Fruit fly (Drosophila melanogaster) whole organism, embryonic: ENCODE data around the gene Traf-like.

Experiments
- B-H1 ChIP-seq: fragments of 200-800 bp; sonication (Bioruptor generic); IDR thresholded peaks from 3 replicates; pipeline ENCODE4 v1.3.6; 2022; ENCODE audit warnings: missing biosample characterization, missing genetic modification characterization
- Blimp-1 ChIP-seq: fragments of 200-800 bp; sonication (Bioruptor generic); optimal IDR thresholded peaks from 3 replicates; lab custom pipeline; 2018; ENCODE audit warnings: missing biosample characterization, missing genetic modification characterization, mild to moderate bottlenecking, moderate library complexity, missing genetic modification reagents
- CG10565 ChIP-seq: fragments of 200-800 bp; sonication (Bioruptor generic); optimal IDR thresholded peaks from 3 replicates; lab custom pipeline; 2016; ENCODE audit warnings: missing biosample characterization, mild to moderate bottlenecking, missing genetic modification characterization
- CG10979 ChIP-seq: fragments of 200-800 bp; sonication (Bioruptor generic); optimal IDR thresholded peaks from 2 replicates; lab custom pipeline; 2018; ENCODE audit warnings: missing biosample characterization, mild to moderate bottlenecking, missing genetic modification characterization, moderate library complexity
- CG11093 ChIP-seq: fragments of 200-800 bp; sonication (Bioruptor generic); IDR thresholded peaks from 3 replicates; pipeline ENCODE4 v1.3.6; 2022; ENCODE audit warnings: missing biosample characterization, missing genetic modification characterization
- CG12104 ChIP-seq: fragments of 200-800 bp; sonication (Bioruptor generic); optimal IDR thresholded peaks from 3 replicates; lab custom pipeline; 2016; ENCODE audit warnings: missing biosample characterization, missing genetic modification characterization
- CG12744 ChIP-seq: fragments of 200-800 bp; sonication (Bioruptor generic); optimal IDR thresholded peaks from 2 replicates; lab custom pipeline; 2016; ENCODE audit warnings: missing biosample characterization, missing genetic modification characterization
- CG13894 ChIP-seq: fragments of 200-800 bp; sonication (Bioruptor generic); optimal IDR thresholded peaks from 3 replicates; lab custom pipeline; 2018; ENCODE audit warnings: missing biosample characterization, mild to moderate bottlenecking, missing genetic modification characterization, moderate library complexity
- CG1603 ChIP-seq: fragments of 200-800 bp; sonication (Bioruptor generic); optimal IDR thresholded peaks from 2 replicates; lab custom pipeline; 2019; ENCODE audit warnings: missing biosample characterization, mild to moderate bottlenecking, missing genetic modification characterization, moderate library complexity
- CG17829 ChIP-seq: fragments of 200-800 bp; optimal IDR thresholded peaks from 2 replicates; lab custom pipeline; 2019; ENCODE audit warnings: missing biosample characterization, mild to moderate bottlenecking, missing genetic modification characterization, moderate library complexity
- CG1832 ChIP-seq: fragments of 200-800 bp; sonication (Bioruptor generic); optimal IDR thresholded peaks from 2 replicates; lab custom pipeline; 2017; ENCODE audit warnings: missing biosample characterization, mild to moderate bottlenecking, missing genetic modification characterization, inconsistent platforms
- CG2116 ChIP-seq: fragments of 200-800 bp; sonication (Bioruptor generic); optimal IDR thresholded peaks from 3 replicates; lab custom pipeline; 2018; ENCODE audit warnings: missing biosample characterization, mild to moderate bottlenecking, missing genetic modification characterization
- CG31224 ChIP-seq: fragments of 200-800 bp; sonication (Bioruptor generic); IDR thresholded peaks from 2 replicates; pipeline ENCODE4 v1.3.6; 2022; ENCODE audit warnings: missing biosample characterization, missing genetic modification characterization
- CG31365 ChIP-seq: fragments of 200-800 bp; sonication (Bioruptor generic); optimal IDR thresholded peaks from 2 replicates; lab custom pipeline; 2018; ENCODE audit warnings: missing biosample characterization, mild to moderate bottlenecking, missing genetic modification characterization
- CG34376 ChIP-seq: fragments of 200-800 bp; sonication (Bioruptor generic); optimal IDR thresholded peaks from 2 replicates; lab custom pipeline; 2018; ENCODE audit warnings: missing biosample characterization, mild to moderate bottlenecking, missing genetic modification characterization
- CG6254 ChIP-seq: fragments of 200-800 bp; sonication (Bioruptor generic); optimal IDR thresholded peaks from 3 replicates; lab custom pipeline; 2017; ENCODE audit warnings: mild to moderate bottlenecking, missing biosample characterization, missing genetic modification reagents, missing genetic modification characterization
- CG8388 ChIP-seq: fragments of 200-800 bp; sonication (Bioruptor generic); optimal IDR thresholded peaks from 2 replicates; lab custom pipeline; 2019; ENCODE audit warnings: missing biosample characterization, mild to moderate bottlenecking, missing genetic modification characterization, moderate library complexity
- CG9817 ChIP-seq: fragments of 200-800 bp; sonication (Bioruptor generic); optimal IDR thresholded peaks from 2 replicates; lab custom pipeline; 2018; ENCODE audit warnings: missing biosample characterization, mild to moderate bottlenecking, missing genetic modification characterization, moderate library complexity
- CHES-1-like ChIP-seq: fragments of 200-800 bp; sonication (Bioruptor generic); optimal IDR thresholded peaks from 2 replicates; lab custom pipeline; 2016; ENCODE audit warnings: missing biosample characterization, missing genetic modification characterization
- Dip3 ChIP-seq: fragments of 200-800 bp; sonication (Bioruptor generic); optimal IDR thresholded peaks from 3 replicates; lab custom pipeline; 2016; ENCODE audit warnings: missing biosample characterization, missing genetic modification characterization
- Eip74EF ChIP-seq, 2 experiments: fragments of 200-800 bp in 1 of 2; fragments of >200 bp in 1 of 2; sonication (Bioruptor generic) in 1 of 2; optimal IDR thresholded peaks; 2 replicates each; lab custom pipeline; 2017 to 2019; ENCODE audit warnings: missing biosample characterization in 2 of 2, missing genetic modification characterization in 2 of 2, mild to moderate bottlenecking in 1 of 2, moderate library complexity in 1 of 2
- Ets65A ChIP-seq: fragments of 200-800 bp; sonication (Bioruptor generic); peaks from one replicate; lab custom pipeline; 2016; ENCODE audit warnings: missing biosample characterization, missing genetic modification characterization
- Gsc ChIP-seq: fragments of 200-800 bp; sonication (Bioruptor generic); IDR thresholded peaks from 2 replicates; pipeline ENCODE4 v1.3.6; 2022; ENCODE audit warnings: missing biosample characterization, missing genetic modification characterization
- Gug ChIP-seq: fragments of 200-800 bp; sonication (Bioruptor generic); IDR thresholded peaks from 4 replicates; pipeline ENCODE4 v1.3.6; 2022; ENCODE audit warnings: missing biosample characterization, missing genetic modification characterization
- Oaz ChIP-seq: fragments of 200-800 bp; sonication (Bioruptor generic); IDR thresholded peaks from 2 replicates; pipeline ENCODE4 v1.3.6; 2022; ENCODE audit warnings: missing biosample characterization, missing genetic modification characterization
- Opbp ChIP-seq: fragments of 200-800 bp; sonication (Bioruptor generic); IDR thresholded peaks from 3 replicates; pipeline ENCODE4 v1.3.6; 2022; ENCODE audit warnings: missing biosample characterization, missing genetic modification characterization; ENCODE audit not compliant: partially characterized antibody
- Ravus ChIP-seq: fragments of 200-800 bp; sonication (Bioruptor generic); IDR thresholded peaks from 2 replicates; pipeline ENCODE4 v1.3.6; 2022; ENCODE audit warnings: missing biosample characterization, missing genetic modification characterization
- Xrp1 ChIP-seq: fragments of 200-800 bp; sonication (Bioruptor generic); IDR thresholded peaks from 2 replicates; pipeline ENCODE4 v1.3.6; 2022; ENCODE audit warnings: missing biosample characterization, missing genetic modification characterization
- ac ChIP-seq: fragments of 200-800 bp; sonication (Bioruptor generic); optimal IDR thresholded peaks from 3 replicates; lab custom pipeline; 2017; ENCODE audit warnings: missing biosample characterization, mild to moderate bottlenecking, missing genetic modification characterization
- crc ChIP-seq: fragments of 200-800 bp; sonication (Bioruptor generic); optimal IDR thresholded peaks from 2 replicates; lab custom pipeline; 2016; ENCODE audit warnings: missing biosample characterization, missing genetic modification characterization
- dati ChIP-seq: fragments of 200-800 bp; sonication (Bioruptor generic); IDR thresholded peaks from 2 replicates; pipeline ENCODE4 v1.3.6; 2022; ENCODE audit warnings: missing biosample characterization, missing genetic modification characterization
- dpn ChIP-seq, 2 experiments: fragments of 200-800 bp; sonication (Bioruptor generic); optimal IDR thresholded peaks; 3 replicates each; lab custom pipeline; 2016; ENCODE audit warnings: missing biosample characterization in 2 of 2, missing genetic modification characterization in 2 of 2
- esg ChIP-seq: fragments of 200-800 bp; sonication (Bioruptor generic); conservative IDR thresholded peaks from 2 replicates; pipeline ENCODE4 v1.3.6; 2022; ENCODE audit warnings: missing biosample characterization, missing genetic modification characterization
- gem ChIP-seq: fragments of 200-800 bp; sonication (Bioruptor generic); optimal IDR thresholded peaks from 2 replicates; lab custom pipeline; 2019; ENCODE audit warnings: missing biosample characterization, mild to moderate bottlenecking, missing genetic modification characterization, moderate library complexity
- gt ChIP-seq: fragments of 200-800 bp; sonication (Bioruptor generic); IDR thresholded peaks from 2 replicates; pipeline ENCODE4 v1.3.6; 2022; ENCODE audit warnings: missing biosample characterization, missing genetic modification characterization
- hb ChIP-seq: fragments of 200-800 bp; sonication (Bioruptor generic); IDR thresholded peaks from 3 replicates; pipeline ENCODE4 v1.3.6; 2022; ENCODE audit warnings: missing biosample characterization, missing genetic modification characterization; ENCODE audit not compliant: partially characterized antibody
- ind ChIP-seq: fragments of 200-800 bp; sonication (Bioruptor generic); optimal IDR thresholded peaks from 3 replicates; lab custom pipeline; 2016; ENCODE audit warnings: missing biosample characterization, missing genetic modification characterization
- jigr1 ChIP-seq: fragments of 200-800 bp; sonication (Bioruptor generic); IDR thresholded peaks from 3 replicates; pipeline ENCODE4 v1.3.6; 2022; ENCODE audit warnings: missing biosample characterization, missing genetic modification characterization
- mam ChIP-seq: fragments of 200-800 bp; sonication (Bioruptor generic); optimal IDR thresholded peaks from 3 replicates; lab custom pipeline; 2016; ENCODE audit warnings: missing biosample characterization, missing genetic modification characterization
- nmo ChIP-seq: fragments of 200-800 bp; sonication (Bioruptor generic); optimal IDR thresholded peaks from 2 replicates; lab custom pipeline; 2018; ENCODE audit warnings: missing biosample characterization, mild to moderate bottlenecking, missing genetic modification characterization, moderate library complexity
- nom ChIP-seq: fragments of 200-800 bp; sonication (Bioruptor generic); optimal IDR thresholded peaks from 2 replicates; lab custom pipeline; 2017; ENCODE audit warnings: missing biosample characterization, missing genetic modification characterization, mild to moderate bottlenecking, moderate library complexity, missing genetic modification reagents
- pb ChIP-seq: fragments of 200-800 bp; sonication (Bioruptor generic); optimal IDR thresholded peaks from 3 replicates; lab custom pipeline; 2016; ENCODE audit warnings: missing biosample characterization, missing genetic modification characterization
- rib ChIP-seq: fragments of 200-800 bp; sonication (Bioruptor generic); IDR thresholded peaks from 2 replicates; pipeline ENCODE4 v1.3.6; 2022; ENCODE audit warnings: missing biosample characterization, missing genetic modification characterization
- sens ChIP-seq: fragments of 200-800 bp; sonication (Bioruptor generic); peaks from one replicate; lab custom pipeline; 2016; ENCODE audit warnings: missing biosample characterization, missing genetic modification characterization
- sens-2 ChIP-seq: fragments of 200-800 bp; sonication (Bioruptor generic); IDR thresholded peaks from 2 replicates; pipeline ENCODE4 v1.3.6; 2022; ENCODE audit warnings: missing biosample characterization, missing genetic modification characterization
- sima ChIP-seq: fragments of 200-800 bp; sonication (Bioruptor generic); optimal IDR thresholded peaks from 2 replicates; lab custom pipeline; 2016; ENCODE audit warnings: missing biosample characterization, missing genetic modification characterization
- stc ChIP-seq: fragments of 200-800 bp; sonication (Bioruptor generic); IDR thresholded peaks from 2 replicates; pipeline ENCODE4 v1.3.6; 2022; ENCODE audit warnings: missing biosample characterization, missing genetic modification characterization
- tin ChIP-seq: fragments of 200-800 bp; sonication (Bioruptor generic); optimal IDR thresholded peaks from 3 replicates; lab custom pipeline; 2016; ENCODE audit warnings: missing biosample characterization, missing genetic modification characterization
- vvl ChIP-seq: fragments of 200-800 bp; sonication (Bioruptor generic); IDR thresholded peaks from 2 replicates; pipeline ENCODE4 v1.3.6; 2022; ENCODE audit warnings: missing biosample characterization, missing genetic modification characterization
- wdn ChIP-seq: fragments of 200-800 bp; sonication (Bioruptor generic); IDR thresholded peaks from 2 replicates; pipeline ENCODE4 v1.3.6; 2022; ENCODE audit warnings: missing biosample characterization, missing genetic modification characterization

The Traf-like gene

DNA sequence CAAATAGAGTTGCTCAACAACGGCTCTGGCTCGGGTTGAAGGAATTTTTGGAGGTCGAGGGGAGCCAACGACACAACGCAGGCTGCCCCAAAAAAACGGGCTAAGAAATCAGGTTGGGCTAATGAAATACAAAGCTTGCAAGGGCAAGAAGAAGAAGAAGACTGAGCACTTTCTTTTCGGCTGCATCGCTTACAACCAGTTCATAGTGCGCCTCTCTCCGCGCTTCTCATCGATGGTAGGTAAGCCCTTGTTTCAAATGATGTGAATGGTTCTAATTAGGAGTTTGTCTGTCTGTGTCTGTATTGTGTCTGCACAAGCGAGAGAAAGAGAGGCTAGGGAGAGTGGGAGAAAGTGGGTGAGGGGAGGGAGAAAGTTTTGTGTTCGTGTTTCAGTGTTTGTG is 41.7 kb downstream of the Traf-like start (continued):
- no peak for TF ChIP-seq jigr1 (GFP tag; lab: Robert Waterston, UW)
- TF ChIP-seq Xrp1 (GFP tag; lab: Robert Waterston, UW), result no peak
- TF ChIP-seq CG10565 (GFP tag; lab: Kevin White, UChicago), result no peak
- no peak for TF ChIP-seq Ets65A
- no peak for TF ChIP-seq CG6254
- no peak for TF ChIP-seq sens-2
- TF ChIP-seq Eip74EF (GFP tag; optimal IDR thresholded peaks at IDR 0.05; lab: Kevin White, UChicago), result no peak
- no peak for TF ChIP-seq Dip3 (GFP tag; lab: Kevin White, UChicago)
- TF ChIP-seq CHES-1-like (GFP tag; lab: Kevin White, UChicago), result no peak
- no peak for TF ChIP-seq Gsc (GFP tag; lab: Robert Waterston, UW)
- no peak for TF ChIP-seq CG2116
- TF ChIP-seq vvl (GFP tag; lab: Robert Waterston, UW), result peak; percentile 32; the same call in 1 of the 2 replicates
- peak; percentile 3 for TF ChIP-seq CG13894
- TF ChIP-seq CG17829 (tag; lab: Kevin White, UChicago), result peak; percentile 100
- peak; percentile 91 for TF ChIP-seq Blimp-1
- TF ChIP-seq ac (GFP tag; lab: Kevin White, UChicago), result no peak
- no peak for TF ChIP-seq CG31365 (tag; lab: Kevin White, UChicago)
- no peak for TF ChIP-seq Ravus
- TF ChIP-seq ind (GFP tag; lab: Kevin White, UChicago), result no peak
- no peak for TF ChIP-seq mam (GFP tag; lab: Kevin White, UChicago)
- TF ChIP-seq crc (GFP tag; lab: Kevin White, UChicago), result no peak
- TF ChIP-seq CG12744, result no peak
- no peak for TF ChIP-seq rib
- TF ChIP-seq CG12104 (GFP tag; lab: Kevin White, UChicago), result no peak
- peak; percentile 2 for TF ChIP-seq CG10979 (tag; lab: Kevin White, UChicago)

DNA sequence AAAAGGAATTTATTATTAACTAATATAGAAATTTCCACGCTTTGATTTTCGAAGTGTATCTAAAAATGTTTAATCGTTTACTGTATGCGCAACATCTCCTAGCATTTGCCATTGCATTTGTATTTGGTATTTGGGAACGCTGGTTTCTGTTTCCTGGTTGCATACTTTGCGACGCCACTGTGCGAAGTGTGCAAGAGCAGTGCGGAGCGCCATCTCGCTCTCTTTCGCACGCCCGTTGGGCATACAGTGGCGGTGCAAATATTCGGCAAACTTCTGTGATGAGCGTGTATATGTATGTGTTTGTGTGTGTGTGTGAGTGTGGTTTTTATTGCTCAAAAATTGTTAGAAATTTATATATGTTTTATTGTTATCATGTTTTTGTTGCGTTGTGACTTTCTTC is 43.7 kb downstream of the Traf-like start:
- TF ChIP-seq CG31224, result 0 out of 2 replicates have a peak, but pooled peaks have one; percentile 14
- TF ChIP-seq vvl (GFP tag; lab: Robert Waterston, UW), result peak; percentile 9; the same call in 1 of the 2 replicates
- TF ChIP-seq tin, result peak; percentile 2
- TF ChIP-seq CG1603 (tag; lab: Kevin White, UChicago), result no peak
- TF ChIP-seq CG2116, result no peak
- TF ChIP-seq B-H1 (GFP tag; lab: Robert Waterston, UW), result peak; percentile 19; the same call in 1 of the 3 replicates
- TF ChIP-seq sens (GFP tag; lab: Kevin White, UChicago), result peak; percentile 58
- TF ChIP-seq esg (GFP tag; lab: Robert Waterston, UW), result peak; percentile 32; the same call in 1 of the 2 replicates
- TF ChIP-seq gt, result no peak
- TF ChIP-seq nmo (GFP tag; lab: Kevin White, UChicago), result peak; percentile 30
- TF ChIP-seq stc, result 0 out of 2 replicates have a peak, but pooled peaks have one; percentile 22
- TF ChIP-seq CG1832 (GFP tag; lab: Kevin White, UChicago), result peak; percentile 80
- peak; percentile 27 for TF ChIP-seq gem (tag; lab: Kevin White, UChicago)
- no peak for TF ChIP-seq CG34376 (GFP tag; lab: Kevin White, UChicago)
- TF ChIP-seq dpn (GFP tag; optimal IDR thresholded peaks at IDR 0.05; lab: Kevin White, UChicago), result peak in 1 of 2 experiments; percentile 29
- TF ChIP-seq sima (GFP tag; lab: Kevin White, UChicago), result no peak
- TF ChIP-seq CG11093 (GFP tag; lab: Robert Waterston, UW), result no peak
- no peak for TF ChIP-seq dati (GFP tag; lab: Robert Waterston, UW)
- TF ChIP-seq CG9817, result peak; percentile 1
- 0 out of 2 replicates have a peak, but pooled peaks have one; percentile 40 for TF ChIP-seq wdn (GFP tag; lab: Robert Waterston, UW)
- TF ChIP-seq pb (GFP tag; lab: Kevin White, UChicago), result no peak
- peak; percentile 49; the same call in 1 of the 4 replicates for TF ChIP-seq Gug
- TF ChIP-seq nom (GFP tag; lab: Kevin White, UChicago), result no peak
- TF ChIP-seq Opbp (GFP tag; lab: Robert Waterston, UW), result no peak
- no peak for TF ChIP-seq hb
- TF ChIP-seq ind (GFP tag; lab: Kevin White, UChicago), result peak; percentile 1
- TF ChIP-seq Oaz (GFP tag; lab: Robert Waterston, UW), result no peak
- TF ChIP-seq CG8388 (GFP tag; lab: Kevin White, UChicago), result peak; percentile 99
- peak; percentile 32 for TF ChIP-seq mam (GFP tag; lab: Kevin White, UChicago)
